Worm (Caenorhabditis elegans) whole organism, L2 larva: Measurements from ENCODE around the gene C02E7.10.

Source experiments
- C34F6.9 ChIP-seq: fragments of 150-350 bp; optimal IDR thresholded peaks from 2 replicates; lab custom pipeline; 2014; ENCODE audit warnings: missing biosample characterization, missing genetic modification characterization
- F13H6.1 ChIP-seq: sonication (generic microtip); optimal IDR thresholded peaks from 2 replicates; lab custom pipeline; 2016; ENCODE audit warnings: missing genetic modification characterization, missing compliant biosample characterization
- R02D3.7 ChIP-seq: fragments of 150-350 bp; optimal IDR thresholded peaks from 2 replicates; lab custom pipeline; 2014; ENCODE audit warnings: missing biosample characterization, missing genetic modification characterization
- Y55F3AM.14 ChIP-seq: fragments of 200-800 bp; sonication (Bioruptor generic); optimal IDR thresholded peaks from 2 replicates; lab custom pipeline; 2018; ENCODE audit warnings: mild to moderate bottlenecking, missing genetic modification characterization, missing compliant biosample characterization
- ZK546.5 ChIP-seq: sonication (generic microtip); optimal IDR thresholded peaks from 2 replicates; lab custom pipeline; 2017; ENCODE audit warnings: missing biosample characterization, missing genetic modification characterization
- alr-1 ChIP-seq: fragments of 150-350 bp; optimal IDR thresholded peaks from 2 replicates; lab custom pipeline; 2014; ENCODE audit warnings: missing biosample characterization, missing genetic modification characterization
- aly-2 ChIP-seq: fragments of 150-350 bp; optimal IDR thresholded peaks from 2 replicates; lab custom pipeline; 2014; ENCODE audit warnings: missing biosample characterization, missing genetic modification characterization
- ama-1 ChIP-seq: fragments of 150-350 bp; optimal IDR thresholded peaks from 2 replicates; lab custom pipeline; 2018; ENCODE audit warnings: inconsistent platforms
- blmp-1 ChIP-seq: sonication (generic microtip); optimal IDR thresholded peaks from 2 replicates; lab custom pipeline; 2017; ENCODE audit warnings: missing genetic modification characterization, mild to moderate bottlenecking, missing compliant biosample characterization, antibody characterized with exemption, moderate library complexity; ENCODE audit not compliant: insufficient read depth
- ceh-16 ChIP-seq: fragments of 150-350 bp; optimal IDR thresholded peaks from 2 replicates; lab custom pipeline; 2014; ENCODE audit warnings: missing biosample characterization, missing genetic modification characterization
- ceh-82 ChIP-seq: fragments of 150-350 bp; optimal IDR thresholded peaks from 2 replicates; lab custom pipeline; 2014; ENCODE audit warnings: missing biosample characterization, missing genetic modification characterization
- crh-2 ChIP-seq: sonication (generic microtip); optimal IDR thresholded peaks from 2 replicates; lab custom pipeline; 2017; ENCODE audit warnings: missing biosample characterization, missing genetic modification characterization
- dmd-4 ChIP-seq: sonication (generic microtip); optimal IDR thresholded peaks from 2 replicates; lab custom pipeline; 2017; ENCODE audit warnings: missing biosample characterization, missing genetic modification characterization
- egl-27 ChIP-seq: sonication (generic microtip); optimal IDR thresholded peaks from 3 replicates; lab custom pipeline; 2017; ENCODE audit warnings: missing biosample characterization, missing genetic modification reagents, missing genetic modification characterization
- elt-1 ChIP-seq: fragments of 150-350 bp; optimal IDR thresholded peaks from 2 replicates; lab custom pipeline; 2014; ENCODE audit warnings: missing biosample characterization, missing genetic modification characterization
- elt-3 ChIP-seq: sonication (generic microtip); optimal IDR thresholded peaks from 2 replicates; lab custom pipeline; 2017; ENCODE audit warnings: missing biosample characterization, missing genetic modification characterization
- fos-1 ChIP-seq: fragments of 150-350 bp; optimal IDR thresholded peaks from 2 replicates; lab custom pipeline; 2014; ENCODE audit warnings: missing biosample characterization, missing genetic modification characterization
- gmeb-1 ChIP-seq: fragments of 150-350 bp; optimal IDR thresholded peaks from 2 replicates; lab custom pipeline; 2014; ENCODE audit warnings: missing biosample characterization, missing genetic modification characterization
- lin-11 ChIP-seq: fragments of 150-350 bp; sonication (generic microtip); optimal IDR thresholded peaks from 2 replicates; lab custom pipeline; 2014; ENCODE audit warnings: missing biosample characterization, missing genetic modification characterization, inconsistent platforms, mixed read lengths
- lin-13 ChIP-seq: fragments of 150-350 bp; optimal IDR thresholded peaks from 2 replicates; lab custom pipeline; 2014; ENCODE audit warnings: missing biosample characterization, missing genetic modification reagents, missing genetic modification characterization
- lin-39 ChIP-seq: fragments of 150-350 bp; optimal IDR thresholded peaks from 2 replicates; lab custom pipeline; 2014; ENCODE audit warnings: missing biosample characterization, missing genetic modification reagents, missing genetic modification characterization
- lsy-2 ChIP-seq, 2 experiments: fragments of 150-350 bp in 1 of 2; sonication (generic microtip) in 1 of 2; optimal IDR thresholded peaks; 2 replicates each; lab custom pipeline; 2014 to 2017; ENCODE audit warnings: missing biosample characterization in 2 of 2, missing genetic modification characterization in 2 of 2
- mab-5 ChIP-seq: fragments of 150-350 bp; optimal IDR thresholded peaks from 2 replicates; lab custom pipeline; 2014; ENCODE audit warnings: missing biosample characterization, missing genetic modification characterization
- mbf-1 ChIP-seq: sonication (generic microtip); optimal IDR thresholded peaks from 2 replicates; lab custom pipeline; 2017; ENCODE audit warnings: missing biosample characterization, missing genetic modification characterization
- mdl-1 ChIP-seq, 2 experiments: fragments of 150-350 bp in 1 of 2; sonication (generic microtip) in 1 of 2; optimal IDR thresholded peaks; 2 replicates each; lab custom pipeline; 2017; ENCODE audit warnings: missing biosample characterization in 2 of 2, missing genetic modification characterization in 2 of 2
- nhr-10 ChIP-seq: sonication (generic microtip); optimal IDR thresholded peaks from 2 replicates; lab custom pipeline; 2017; ENCODE audit warnings: missing biosample characterization, missing genetic modification characterization
- nhr-11 ChIP-seq: fragments of 150-350 bp; optimal IDR thresholded peaks from 2 replicates; lab custom pipeline; 2014; ENCODE audit warnings: missing biosample characterization, missing genetic modification characterization
- nhr-12 ChIP-seq: fragments of 150-350 bp; optimal IDR thresholded peaks from 2 replicates; lab custom pipeline; 2014; ENCODE audit warnings: missing biosample characterization, missing genetic modification characterization
- nhr-129 ChIP-seq: fragments of 150-350 bp; optimal IDR thresholded peaks from 2 replicates; lab custom pipeline; 2014; ENCODE audit warnings: missing biosample characterization, missing genetic modification characterization
- nhr-21 ChIP-seq: fragments of 150-350 bp; optimal IDR thresholded peaks from 2 replicates; lab custom pipeline; 2014; ENCODE audit warnings: missing biosample characterization, missing genetic modification characterization
- nhr-23 ChIP-seq: fragments of 150-350 bp; optimal IDR thresholded peaks from 2 replicates; lab custom pipeline; 2014; ENCODE audit warnings: missing biosample characterization, missing genetic modification reagents, missing genetic modification characterization
- nhr-237 ChIP-seq: fragments of 150-350 bp; optimal IDR thresholded peaks from 2 replicates; lab custom pipeline; 2014; ENCODE audit warnings: missing biosample characterization, missing genetic modification characterization
- nhr-25 ChIP-seq: fragments of 150-350 bp; sonication (generic microtip); optimal IDR thresholded peaks from 3 replicates; lab custom pipeline; 2014; ENCODE audit warnings: missing biosample characterization, missing genetic modification characterization
- nhr-6 ChIP-seq: fragments of 150-350 bp; optimal IDR thresholded peaks from 2 replicates; lab custom pipeline; 2014; ENCODE audit warnings: missing biosample characterization, missing genetic modification characterization
- nhr-77 ChIP-seq: fragments of 150-350 bp; optimal IDR thresholded peaks from 2 replicates; lab custom pipeline; 2014; ENCODE audit warnings: missing biosample characterization, missing genetic modification characterization
- peb-1 ChIP-seq: fragments of 150-350 bp; optimal IDR thresholded peaks from 2 replicates; lab custom pipeline; 2014; ENCODE audit warnings: missing biosample characterization, missing genetic modification characterization
- sem-4 ChIP-seq: fragments of 150-350 bp; optimal IDR thresholded peaks from 2 replicates; lab custom pipeline; 2014; ENCODE audit warnings: missing biosample characterization, missing genetic modification reagents, missing genetic modification characterization
- skn-1 ChIP-seq: sonication (generic microtip); optimal IDR thresholded peaks from 2 replicates; lab custom pipeline; 2017; ENCODE audit warnings: missing biosample characterization, missing genetic modification characterization
- sma-3 ChIP-seq: sonication (generic microtip); optimal IDR thresholded peaks from 2 replicates; lab custom pipeline; 2016; ENCODE audit warnings: missing genetic modification reagents, missing genetic modification characterization, missing compliant biosample characterization
- sma-9 ChIP-seq, 2 experiments: fragments of 150-350 bp in 1 of 2; sonication (generic microtip) in 1 of 2; optimal IDR thresholded peaks; 2 replicates each; lab custom pipeline; 2014 to 2016; ENCODE audit warnings: missing genetic modification characterization in 2 of 2, mild to moderate bottlenecking in 1 of 2, missing biosample characterization in 1 of 2, missing compliant biosample characterization in 1 of 2, missing genetic modification reagents in 1 of 2, moderate library complexity in 1 of 2
- snpc-4 ChIP-seq: fragments of 150-350 bp; optimal IDR thresholded peaks from 2 replicates; lab custom pipeline; 2014; ENCODE audit warnings: missing biosample characterization, missing genetic modification characterization
- unc-55 ChIP-seq: fragments of 150-350 bp; sonication (generic microtip); optimal IDR thresholded peaks from 3 replicates; lab custom pipeline; 2014; ENCODE audit warnings: missing biosample characterization, missing genetic modification reagents, missing genetic modification characterization
- unc-62 ChIP-seq: fragments of 150-350 bp; optimal IDR thresholded peaks from 2 replicates; lab custom pipeline; 2014; ENCODE audit warnings: missing biosample characterization, missing genetic modification reagents, missing genetic modification characterization
- zag-1 ChIP-seq: fragments of 150-350 bp; optimal IDR thresholded peaks from 2 replicates; lab custom pipeline; 2014; ENCODE audit warnings: missing biosample characterization, missing genetic modification characterization
- ztf-1 ChIP-seq: fragments of 200-800 bp; sonication (Bioruptor generic); conservative IDR thresholded peaks from 2 replicates; pipeline ENCODE4 v1.3.6; 2022; ENCODE audit warnings: missing genetic modification characterization, missing compliant biosample characterization
- ztf-11 ChIP-seq: sonication (generic microtip); optimal IDR thresholded peaks from 2 replicates; lab custom pipeline; 2017; ENCODE audit warnings: missing biosample characterization, missing genetic modification characterization
- ztf-4 ChIP-seq: fragments of 150-350 bp; optimal IDR thresholded peaks from 2 replicates; lab custom pipeline; 2014; ENCODE audit warnings: missing biosample characterization, missing genetic modification characterization

Gene C02E7.10

ce11 chrV:4889477-4889876 lies 43.4 kb downstream of the C02E7.10 start, which contains the start of gene ugt-12:
TSS of gene ugt-12 (minus strand) at chrV:4889629.
- TF ChIP-seq elt-1 (tag; lab: Kevin White, UChicago) = no peak
- no peak for TF ChIP-seq mdl-1 (tag; optimal IDR thresholded peaks at IDR 0.05; lab: Kevin White, UChicago)
- no peak for TF ChIP-seq nhr-237 (tag; lab: Kevin White, UChicago)
- TF ChIP-seq nhr-10 (tag; lab: Kevin White, UChicago) = no peak
- no peak for TF ChIP-seq sem-4
- TF ChIP-seq ceh-16 (tag; lab: Kevin White, UChicago) = no peak
- peak; percentile 38 for TF ChIP-seq crh-2 (tag; lab: Kevin White, UChicago)
- TF ChIP-seq sma-3 = peak; percentile 8
- no peak for TF ChIP-seq ama-1
- TF ChIP-seq sma-9 (GFP tag; optimal IDR thresholded peaks at IDR 0.05; lab: Kevin White, UChicago) = peak; percentile 82
- no peak for TF ChIP-seq sma-9 (tag; optimal IDR thresholded peaks at IDR 0.05; lab: Kevin White, UChicago)
- no peak for TF ChIP-seq ceh-82 (tag; lab: Kevin White, UChicago)
- TF ChIP-seq nhr-129 (tag; lab: Kevin White, UChicago) = peak; percentile 8
- no peak for TF ChIP-seq nhr-12
- TF ChIP-seq snpc-4 = no peak
- TF ChIP-seq alr-1 (tag; lab: Kevin White, UChicago) = no peak
- TF ChIP-seq ZK546.5 (tag; lab: Kevin White, UChicago) = no peak
- TF ChIP-seq fos-1 (tag; lab: Kevin White, UChicago) = peak; percentile 74
- TF ChIP-seq unc-62 (GFP tag; lab: Kevin White, UChicago) = no peak
- TF ChIP-seq zag-1 = no peak
- TF ChIP-seq nhr-77 (tag; lab: Kevin White, UChicago) = no peak
- no peak for TF ChIP-seq nhr-6 (tag; lab: Kevin White, UChicago)
- no peak for TF ChIP-seq lin-39 (tag; lab: Kevin White, UChicago)
- no peak for TF ChIP-seq aly-2
- no peak for TF ChIP-seq egl-27 (tag; lab: Kevin White, UChicago)
- TF ChIP-seq peb-1 (tag; lab: Kevin White, UChicago) = no peak
- no peak for TF ChIP-seq ztf-1 (GFP tag; lab: Robert Waterston, UW)
- no peak for TF ChIP-seq dmd-4 (tag; lab: Kevin White, UChicago)
- no peak for TF ChIP-seq F13H6.1 (tag; lab: Kevin White, UChicago)
- TF ChIP-seq lin-13 (GFP tag; lab: Kevin White, UChicago) = no peak
- no peak for TF ChIP-seq ztf-11 (tag; lab: Kevin White, UChicago)
- TF ChIP-seq lsy-2 (tag; optimal IDR thresholded peaks at IDR 0.05; lab: Kevin White, UChicago) = no peak
- no peak for TF ChIP-seq unc-55 (GFP tag; lab: Kevin White, UChicago)
- TF ChIP-seq ztf-4 (tag; lab: Kevin White, UChicago) = no peak
- TF ChIP-seq R02D3.7 (tag; lab: Kevin White, UChicago) = no peak
- no peak for TF ChIP-seq nhr-21 (tag; lab: Kevin White, UChicago)
- TF ChIP-seq Y55F3AM.14 (GFP tag; lab: Kevin White, UChicago) = no peak
- TF ChIP-seq nhr-25 = peak; percentile 3
- no peak for TF ChIP-seq nhr-11 (tag; lab: Kevin White, UChicago)
- peak; percentile 7 for TF ChIP-seq gmeb-1
- TF ChIP-seq blmp-1 (tag; lab: Kevin White, UChicago) = no peak
- no peak for TF ChIP-seq elt-3 (tag; lab: Kevin White, UChicago)
- no peak for TF ChIP-seq mbf-1 (tag; lab: Kevin White, UChicago)
- no peak for TF ChIP-seq mab-5 (tag; lab: Kevin White, UChicago)
- TF ChIP-seq skn-1 (tag; lab: Kevin White, UChicago) = no peak
- TF ChIP-seq nhr-23 (tag; lab: Kevin White, UChicago) = no peak
- no peak for TF ChIP-seq C34F6.9 (tag; lab: Kevin White, UChicago)
- no peak for TF ChIP-seq lin-11 (tag; lab: Kevin White, UChicago)
- TF ChIP-seq, all 48 proteins: peak for 7
